Fruit fly (Drosophila melanogaster) whole organism, embryonic: ENCODE results near the gene CG15145.

Experiments used
- ATbp ChIP-seq: fragments of 200-800 bp; sonication (Bioruptor generic); optimal IDR thresholded peaks from 2 replicates; lab custom pipeline; 2017; ENCODE audit warnings: missing biosample characterization, mild to moderate bottlenecking, missing genetic modification characterization, missing genetic modification reagents
- B-H2 ChIP-seq: fragments of 200-800 bp; sonication (Bioruptor generic); optimal IDR thresholded peaks from 2 replicates; lab custom pipeline; 2018; ENCODE audit warnings: missing biosample characterization, mild to moderate bottlenecking, missing genetic modification characterization
- CG10209 ChIP-seq: fragments of 200-800 bp; sonication (Bioruptor generic); optimal IDR thresholded peaks from 3 replicates; lab custom pipeline; 2017; ENCODE audit warnings: missing biosample characterization, mild to moderate bottlenecking, missing genetic modification characterization, missing genetic modification reagents
- CG11093 ChIP-seq: fragments of 200-800 bp; sonication (Bioruptor generic); IDR thresholded peaks from 3 replicates; pipeline ENCODE4 v1.3.6; 2022; ENCODE audit warnings: missing biosample characterization, missing genetic modification characterization
- CG11247 ChIP-seq: fragments of 200-800 bp; sonication (Bioruptor generic); IDR thresholded peaks from 2 replicates; pipeline ENCODE4 v1.3.6; 2022; ENCODE audit warnings: missing biosample characterization, missing genetic modification characterization
- CG11504 ChIP-seq: fragments of 200-800 bp; sonication (Bioruptor generic); optimal IDR thresholded peaks from 3 replicates; lab custom pipeline; 2019; ENCODE audit warnings: missing biosample characterization, mild to moderate bottlenecking, missing genetic modification characterization, moderate library complexity
- CG11696 ChIP-seq: fragments of 200-800 bp; sonication (Bioruptor generic); IDR thresholded peaks from 2 replicates; pipeline ENCODE4 v1.3.6; 2022; ENCODE audit warnings: missing biosample characterization, missing genetic modification characterization
- CG12071 ChIP-seq: fragments of 200-800 bp; sonication (Bioruptor generic); optimal IDR thresholded peaks from 3 replicates; lab custom pipeline; 2018; ENCODE audit warnings: missing biosample characterization, mild to moderate bottlenecking, missing genetic modification characterization
- CG15269 ChIP-seq: fragments of 200-800 bp; sonication (Bioruptor generic); optimal IDR thresholded peaks from 2 replicates; lab custom pipeline; 2018; ENCODE audit warnings: missing biosample characterization, mild to moderate bottlenecking, missing genetic modification characterization, moderate library complexity
- CG15514 ChIP-seq: fragments of 200-800 bp; sonication (Bioruptor generic); optimal IDR thresholded peaks from 3 replicates; lab custom pipeline; 2017; ENCODE audit warnings: missing biosample characterization, missing genetic modification characterization, mild to moderate bottlenecking, moderate library complexity, missing genetic modification reagents
- CG15601 ChIP-seq: fragments of 200-800 bp; sonication (Bioruptor generic); optimal IDR thresholded peaks from 3 replicates; lab custom pipeline; 2019; ENCODE audit warnings: missing biosample characterization, mild to moderate bottlenecking, missing genetic modification characterization, moderate library complexity
- CG15696 ChIP-seq: fragments of 200-800 bp; sonication (Bioruptor generic); optimal IDR thresholded peaks from 2 replicates; lab custom pipeline; 2019; ENCODE audit warnings: missing biosample characterization, mild to moderate bottlenecking, missing genetic modification characterization, moderate library complexity
- CG16815 ChIP-seq: fragments of 200-800 bp; sonication (Bioruptor generic); optimal IDR thresholded peaks from 3 replicates; lab custom pipeline; 2017; ENCODE audit warnings: missing biosample characterization, mild to moderate bottlenecking, missing genetic modification characterization
- CG17361 ChIP-seq: fragments of 200-800 bp; sonication (Bioruptor generic); IDR thresholded peaks from 3 replicates; pipeline ENCODE4 v1.3.6; 2022; ENCODE audit warnings: missing biosample characterization, missing genetic modification characterization
- CG31388 ChIP-seq: fragments of 200-800 bp; sonication (Bioruptor generic); optimal IDR thresholded peaks from 2 replicates; lab custom pipeline; 2016; ENCODE audit warnings: missing biosample characterization, missing genetic modification characterization
- CG34376 ChIP-seq: fragments of 200-800 bp; sonication (Bioruptor generic); optimal IDR thresholded peaks from 2 replicates; lab custom pipeline; 2018; ENCODE audit warnings: missing biosample characterization, mild to moderate bottlenecking, missing genetic modification characterization
- CG4282 ChIP-seq: fragments of 200-800 bp; sonication (Bioruptor generic); optimal IDR thresholded peaks from 2 replicates; lab custom pipeline; 2016; ENCODE audit warnings: missing biosample characterization, missing genetic modification characterization
- CG6765 ChIP-seq: fragments of 200-800 bp; sonication (Bioruptor generic); optimal IDR thresholded peaks from 3 replicates; lab custom pipeline; 2017; ENCODE audit warnings: missing biosample characterization, mild to moderate bottlenecking, missing genetic modification characterization
- CG6854 ChIP-seq: fragments of 200-800 bp; sonication (Bioruptor generic); optimal IDR thresholded peaks from 3 replicates; lab custom pipeline; 2017; ENCODE audit warnings: missing biosample characterization, mild to moderate bottlenecking, missing genetic modification characterization
- CG7839 ChIP-seq: fragments of 200-800 bp; sonication (Bioruptor generic); optimal IDR thresholded peaks from 3 replicates; lab custom pipeline; 2018; ENCODE audit warnings: missing biosample characterization, mild to moderate bottlenecking, missing genetic modification characterization, moderate library complexity
- CG7963 ChIP-seq: fragments of 200-800 bp; sonication (Bioruptor generic); IDR thresholded peaks from 3 replicates; pipeline ENCODE4 v1.3.6; 2022; ENCODE audit warnings: missing biosample characterization, missing genetic modification characterization; ENCODE audit not compliant: partially characterized antibody
- CG8388 ChIP-seq: fragments of 200-800 bp; sonication (Bioruptor generic); optimal IDR thresholded peaks from 2 replicates; lab custom pipeline; 2019; ENCODE audit warnings: missing biosample characterization, mild to moderate bottlenecking, missing genetic modification characterization, moderate library complexity
- CG9876 ChIP-seq: fragments of 200-800 bp; sonication (Bioruptor generic); optimal IDR thresholded peaks from 2 replicates; lab custom pipeline; 2016; ENCODE audit warnings: missing biosample characterization, missing genetic modification characterization
- Fer2 ChIP-seq: fragments of 200-800 bp; sonication (Bioruptor generic); optimal IDR thresholded peaks from 2 replicates; lab custom pipeline; 2018; ENCODE audit warnings: missing biosample characterization, mild to moderate bottlenecking, missing genetic modification characterization, moderate library complexity
- HLH4C ChIP-seq: fragments of 200-800 bp; sonication (Bioruptor generic); IDR thresholded peaks from 3 replicates; pipeline ENCODE4 v1.3.6; 2022; ENCODE audit warnings: missing biosample characterization, missing genetic modification characterization; ENCODE audit not compliant: partially characterized antibody
- Hmr ChIP-seq: fragments of 200-800 bp; sonication (Bioruptor generic); optimal IDR thresholded peaks from 3 replicates; lab custom pipeline; 2017; ENCODE audit warnings: mild to moderate bottlenecking, missing biosample characterization, missing genetic modification reagents, missing genetic modification characterization
- MBD-R2 ChIP-seq: fragments of 200-800 bp; sonication (Bioruptor generic); IDR thresholded peaks from 2 replicates; pipeline ENCODE4 v1.3.6; 2022; ENCODE audit warnings: missing biosample characterization, missing genetic modification characterization
- Myb ChIP-seq: fragments of 200-800 bp; sonication (Bioruptor generic); optimal IDR thresholded peaks from 2 replicates; lab custom pipeline; 2016; ENCODE audit warnings: missing biosample characterization, missing genetic modification characterization
- Oaz ChIP-seq: fragments of 200-800 bp; sonication (Bioruptor generic); IDR thresholded peaks from 2 replicates; pipeline ENCODE4 v1.3.6; 2022; ENCODE audit warnings: missing biosample characterization, missing genetic modification characterization
- Tbp ChIP-seq: fragments of >200 bp; optimal IDR thresholded peaks from 2 replicates; lab custom pipeline; 2018; ENCODE audit warnings: missing biosample characterization, missing genetic modification characterization
- cg ChIP-seq: fragments of 200-800 bp; sonication (Bioruptor generic); optimal IDR thresholded peaks from 3 replicates; lab custom pipeline; 2019; ENCODE audit warnings: missing biosample characterization, mild to moderate bottlenecking, missing genetic modification characterization, moderate library complexity
- corto ChIP-seq: fragments of 200-800 bp; sonication (Bioruptor generic); optimal IDR thresholded peaks from 2 replicates; lab custom pipeline; 2016; ENCODE audit warnings: missing biosample characterization, mild to moderate bottlenecking, missing genetic modification characterization, moderate library complexity
- eve ChIP-seq, 2 experiments: fragments of >200 bp; optimal IDR thresholded peaks; 2 replicates each; lab custom pipeline; 2017; ENCODE audit warnings: missing biosample characterization in 2 of 2, missing genetic modification characterization in 2 of 2
- fd64A ChIP-seq: fragments of 200-800 bp; sonication (Bioruptor generic); optimal IDR thresholded peaks from 3 replicates; lab custom pipeline; 2018; ENCODE audit warnings: missing biosample characterization, mild to moderate bottlenecking, missing genetic modification characterization
- grn ChIP-seq: fragments of 200-800 bp; sonication (Bioruptor generic); optimal IDR thresholded peaks from 3 replicates; lab custom pipeline; 2017; ENCODE audit warnings: missing biosample characterization, missing genetic modification characterization
- her ChIP-seq: fragments of 200-800 bp; sonication (Bioruptor generic); optimal IDR thresholded peaks from 2 replicates; lab custom pipeline; 2016; ENCODE audit warnings: missing biosample characterization, missing genetic modification characterization
- ken ChIP-seq: fragments of 200-800 bp; sonication (Bioruptor generic); IDR thresholded peaks from 3 replicates; pipeline ENCODE4 v1.3.6; 2022; ENCODE audit warnings: missing biosample characterization, missing genetic modification characterization
- luna ChIP-seq: fragments of 200-800 bp; sonication (Bioruptor generic); optimal IDR thresholded peaks from 2 replicates; lab custom pipeline; 2016; ENCODE audit warnings: missing biosample characterization, missing genetic modification characterization
- mld ChIP-seq: fragments of 200-800 bp; sonication (Bioruptor generic); IDR thresholded peaks from 3 replicates; pipeline ENCODE4 v1.3.6; 2022; ENCODE audit warnings: missing biosample characterization, missing genetic modification characterization; ENCODE audit not compliant: partially characterized antibody
- nmo ChIP-seq: fragments of 200-800 bp; sonication (Bioruptor generic); optimal IDR thresholded peaks from 2 replicates; lab custom pipeline; 2018; ENCODE audit warnings: missing biosample characterization, mild to moderate bottlenecking, missing genetic modification characterization, moderate library complexity
- org-1 ChIP-seq: fragments of 200-800 bp; sonication (Bioruptor generic); optimal IDR thresholded peaks from 2 replicates; lab custom pipeline; 2017; ENCODE audit warnings: missing biosample characterization, missing genetic modification characterization
- sna ChIP-seq: fragments of 200-800 bp; sonication (Bioruptor generic); IDR thresholded peaks from 2 replicates; pipeline ENCODE4 v1.3.6; 2022; ENCODE audit warnings: missing biosample characterization, missing genetic modification characterization; ENCODE audit not compliant: partially characterized antibody
- sob ChIP-seq: fragments of 200-800 bp; sonication (Bioruptor generic); IDR thresholded peaks from 2 replicates; pipeline ENCODE4 v1.3.6; 2022; ENCODE audit warnings: missing biosample characterization, missing genetic modification characterization
- toy ChIP-seq: fragments of 200-800 bp; sonication (Bioruptor generic); IDR thresholded peaks from 2 replicates; pipeline ENCODE4 v1.3.6; 2022; ENCODE audit warnings: missing biosample characterization, missing genetic modification characterization
- trem ChIP-seq: fragments of 200-800 bp; optimal IDR thresholded peaks from 3 replicates; lab custom pipeline; 2019; ENCODE audit warnings: missing biosample characterization, mild to moderate bottlenecking, missing genetic modification characterization, moderate library complexity
- trh ChIP-seq: fragments of 200-800 bp; sonication (Bioruptor generic); optimal IDR thresholded peaks from 2 replicates; lab custom pipeline; 2016; ENCODE audit warnings: missing biosample characterization, missing genetic modification characterization
- unpg ChIP-seq: fragments of 200-800 bp; sonication (Bioruptor generic); optimal IDR thresholded peaks from 3 replicates; lab custom pipeline; 2018; ENCODE audit warnings: missing biosample characterization, mild to moderate bottlenecking, missing genetic modification characterization, moderate library complexity
- vfl ChIP-seq: fragments of 200-800 bp; sonication (Bioruptor generic); optimal IDR thresholded peaks from 2 replicates; lab custom pipeline; 2016; ENCODE audit warnings: missing biosample characterization, missing genetic modification characterization
- vnd ChIP-seq: fragments of 200-800 bp; sonication (Bioruptor generic); IDR thresholded peaks from 3 replicates; pipeline ENCODE4 v1.3.6; 2022; ENCODE audit warnings: missing biosample characterization, missing genetic modification characterization; ENCODE audit not compliant: partially characterized antibody
- zf30C ChIP-seq: fragments of 200-800 bp; sonication (Bioruptor generic); optimal IDR thresholded peaks from 3 replicates; lab custom pipeline; 2018; ENCODE audit warnings: missing biosample characterization, mild to moderate bottlenecking, missing genetic modification characterization

Gene CG15145

dm6 chr2L:17500946-17501451 is 31.0 kb downstream of the CG15145 start, which contains the start of the genes mEFTs and Dhc36C (continued):
- TF ChIP-seq eve (GFP tag; optimal IDR thresholded peaks at IDR 0.05; lab: Kevin White, UChicago) (no peak), fd64A (GFP tag; lab: Kevin White, UChicago) (no peak), CG15269 (tag; lab: Kevin White, UChicago) (no peak), Hmr (GFP tag; lab: Kevin White, UChicago) (peak; percentile 38), Oaz (no peak), CG8388 (no peak), CG15696 (tag; lab: Kevin White, UChicago) (no peak), CG7963 (peak; percentile 75), mld (peak; percentile 57; the same call in 1 of the 3 replicates), CG11093 (no peak), Myb (GFP tag; lab: Kevin White, UChicago) (peak; percentile 66), sna (peak; percentile 75), Tbp (GFP tag; lab: Kevin White, UChicago) (no peak), toy (GFP tag; lab: Robert Waterston, UW) (no peak), CG10209 (GFP tag; lab: Kevin White, UChicago) (no peak), nmo (GFP tag; lab: Kevin White, UChicago) (peak; percentile 42), grn (no peak), sob (GFP tag; lab: Robert Waterston, UW) (peak; percentile 27; the same call in 1 of the 2 replicates), CG9876 (GFP tag; lab: Kevin White, UChicago) (no peak), trh (GFP tag; lab: Kevin White, UChicago) (no peak), MBD-R2 (GFP tag; lab: Robert Waterston, UW) (peak; percentile 91), CG11696 (GFP tag; lab: Robert Waterston, UW) (no peak), CG15601 (tag; lab: Kevin White, UChicago) (peak; percentile 8), CG17361 (no peak), ken (GFP tag; lab: Robert Waterston, UW) (no peak), CG11504 (tag; lab: Kevin White, UChicago) (peak; percentile 28), corto (GFP tag; lab: Kevin White, UChicago) (no peak), CG6765 (no peak), CG11247 (GFP tag; lab: Robert Waterston, UW) (no peak), unpg (GFP tag; lab: Kevin White, UChicago) (no peak), vnd (GFP tag; lab: Robert Waterston, UW) (peak; percentile 62; the same call in 2 of the 3 replicates), CG6854 (GFP tag; lab: Kevin White, UChicago) (no peak), CG16815 (GFP tag; lab: Kevin White, UChicago) (no peak), org-1 (GFP tag; lab: Kevin White, UChicago) (no peak), HLH4C (GFP tag; lab: Robert Waterston, UW) (peak; percentile 70), Fer2 (tag; lab: Kevin White, UChicago) (no peak), zf30C (no peak), B-H2 (GFP tag; lab: Kevin White, UChicago) (no peak), vfl (GFP tag; lab: Kevin White, UChicago) (no peak), ATbp (GFP tag; lab: Kevin White, UChicago) (no peak), trem (tag; lab: Kevin White, UChicago) (peak; percentile 51), her (GFP tag; lab: Kevin White, UChicago) (no peak), CG12071 (GFP tag; lab: Kevin White, UChicago) (no peak), CG4282 (GFP tag; lab: Kevin White, UChicago) (no peak), cg (no peak), CG15514 (GFP tag; lab: Kevin White, UChicago) (peak; percentile 42), CG31388 (GFP tag; lab: Kevin White, UChicago) (no peak), CG7839 (no peak), luna (GFP tag; lab: Kevin White, UChicago) (no peak), CG34376 (GFP tag; lab: Kevin White, UChicago) (no peak)
